Worm (Caenorhabditis elegans): ENCODE measurements around the gene ZK185.5.

- TF ChIP-seq ama-1 (optimal IDR thresholded peaks at IDR 0.05) (no peak), dpl-1 (GFP tag; optimal IDR thresholded peaks at IDR 0.05) (no peak), fkh-4 (tag; optimal IDR thresholded peaks at IDR 0.05; ENCODE audit: borderline replicate concordance) (no peak), unc-130 (tag; optimal IDR thresholded peaks at IDR 0.05) (no peak), jun-1 (tag; optimal IDR thresholded peaks at IDR 0.05) (no peak)
These were observed 13.4 kb upstream of the ZK185.5 start for ce11 chrIV:4559160-4559559.
